Worm (Caenorhabditis elegans) whole organism, late embryonic: ENCODE data around the gene M176.16.
"Not testable (repeated sequence)": the region's sequence is repeated elsewhere in the genome, so short reads cannot be mapped to it uniquely, and the experiment has no call there.

ENCODE experiments used
- C08G9.2 ChIP-seq: sonication (generic microtip); optimal IDR thresholded peaks from 2 replicates; lab custom pipeline; 2016; ENCODE audit warnings: mild to moderate bottlenecking, missing genetic modification characterization, moderate library complexity, missing compliant biosample characterization
- ceh-18 ChIP-seq: sonication (generic microtip); optimal IDR thresholded peaks from 2 replicates; lab custom pipeline; 2016; ENCODE audit warnings: missing genetic modification characterization, missing compliant biosample characterization
- ceh-30 ChIP-seq: fragments of 150-350 bp; optimal IDR thresholded peaks from 2 replicates; lab custom pipeline; 2014; ENCODE audit warnings: missing biosample characterization, missing genetic modification characterization
- dmd-4 ChIP-seq: sonication (generic microtip); optimal IDR thresholded peaks from 2 replicates; lab custom pipeline; 2016; ENCODE audit warnings: borderline replicate concordance, missing genetic modification characterization, missing compliant biosample characterization
- unc-55 ChIP-seq: sonication (generic microtip); optimal IDR thresholded peaks from 2 replicates; lab custom pipeline; 2017; ENCODE audit warnings: missing biosample characterization, missing genetic modification reagents, missing genetic modification characterization

The M176.16 gene

ce11 chrII:9461881-9462280 lies 43.6 kb downstream of the M176.16 start, which contains the start of gene chil-21:
Gene chil-21 (minus strand): TSS chrII:9461981.
- TF ChIP-seq unc-55; dmd-4 (tag; lab: Kevin White, UChicago); ceh-18 (tag; lab: Kevin White, UChicago): not testable (repeated sequence)
- TF ChIP-seq, all 69 proteins: peak for 0; not testable (repeated sequence) for 69

ce11 chrII:9466095-9466494 lies 47.8 kb downstream of the M176.16 start, which contains the start of gene chil-22:
Gene chil-22 (minus strand): TSS chrII:9466195.
- TF ChIP-seq C08G9.2 (tag; lab: Kevin White, UChicago), result no peak
- no peak for TF ChIP-seq ceh-30 (tag; lab: Kevin White, UChicago)
